Worm (Caenorhabditis elegans) whole organism, L1 larva: ENCODE data around the gene W03A5.6.

ENCODE experiments used
- dpl-1 ChIP-seq, 3 experiments: fragments of 150-350 bp in 2 of 3; sonication (generic microtip) in 1 of 3; optimal IDR thresholded peaks; 2 replicates each; lab custom pipeline; 2014 to 2017; ENCODE audit warnings: missing biosample characterization in 3 of 3, missing genetic modification characterization in 3 of 3, missing genetic modification reagents in 3 of 3
- fkh-10 ChIP-seq: sonication (generic microtip); optimal IDR thresholded peaks from 2 replicates; lab custom pipeline; 2017; ENCODE audit warnings: missing biosample characterization, missing genetic modification reagents, missing genetic modification characterization
- nhr-12 ChIP-seq: sonication (generic microtip); optimal IDR thresholded peaks from 2 replicates; lab custom pipeline; 2017; ENCODE audit warnings: missing biosample characterization, missing genetic modification characterization
- tbx-2 ChIP-seq: sonication (generic microtip); optimal IDR thresholded peaks from 2 replicates; lab custom pipeline; 2016; ENCODE audit warnings: missing genetic modification characterization, missing compliant biosample characterization

ce11 chrIII:5464077-5464476 lies 23.6 kb upstream of the W03A5.6 start, which contains the start of gene F48E8.2:
- no peak for TF ChIP-seq fkh-10 (GFP tag; lab: Kevin White, UChicago)
- no peak for TF ChIP-seq dpl-1 (GFP tag; optimal IDR thresholded peaks at IDR 0.05; lab: Kevin White, UChicago)
- TF ChIP-seq nhr-12 = no peak
- TF ChIP-seq tbx-2 (tag; lab: Kevin White, UChicago) = no peak
